Worm (Caenorhabditis elegans) whole organism, young adult: ENCODE measurements around the gene ZK792.12.

ENCODE experiments used
- F39B2.1 ChIP-seq: fragments of 200-800 bp; sonication (Bioruptor generic); IDR thresholded peaks from 2 replicates; pipeline ENCODE4 v1.3.6; 2022; ENCODE audit warnings: missing genetic modification reagents, missing genetic modification characterization, missing compliant biosample characterization
- K11D2.4 ChIP-seq: fragments of 200-800 bp; sonication (Bioruptor generic); IDR thresholded peaks from 2 replicates; pipeline ENCODE4 v1.3.6; 2022; ENCODE audit warnings: missing genetic modification reagents, missing genetic modification characterization, missing compliant biosample characterization
- ama-1 ChIP-seq, 3 experiments: fragments of 150-350 bp in 1 of 3; sonication (generic microtip) in 2 of 3; optimal IDR thresholded peaks; 2 replicates each; lab custom pipeline; 2014 to 2018; ENCODE audit warnings: missing biosample characterization in 2 of 3, missing genetic modification characterization in 2 of 3, missing genetic modification reagents in 2 of 3
- attf-5 ChIP-seq: fragments of 200-800 bp; sonication (Bioruptor generic); optimal IDR thresholded peaks from 2 replicates; lab custom pipeline; 2018; ENCODE audit warnings: mild to moderate bottlenecking, missing genetic modification characterization, missing compliant biosample characterization
- ceh-58 ChIP-seq: fragments of 200-800 bp; sonication (Bioruptor generic); IDR thresholded peaks from 2 replicates; pipeline ENCODE4 v1.3.6; 2022; ENCODE audit warnings: missing genetic modification characterization, missing compliant biosample characterization
- nfya-1 ChIP-seq: sonication (generic microtip); optimal IDR thresholded peaks from 2 replicates; lab custom pipeline; 2017; ENCODE audit warnings: antibody characterized with exemption, missing compliant biosample characterization, missing genetic modification characterization, borderline replicate concordance; ENCODE audit not compliant: insufficient read depth
- nhr-120 ChIP-seq: fragments of 200-800 bp; sonication (Bioruptor generic); IDR thresholded peaks from 2 replicates; pipeline ENCODE4 v1.3.6; 2022; ENCODE audit warnings: missing genetic modification characterization, missing compliant biosample characterization
- snpc-4 ChIP-seq, 5 experiments: fragments of 150-350 bp in 1 of 5; sonication (generic microtip) in 4 of 5; optimal IDR thresholded peaks; 2 replicates each; lab custom pipeline; 2014 to 2018; ENCODE audit warnings: missing genetic modification characterization in 5 of 5, missing biosample characterization in 3 of 5, antibody characterized with exemption in 2 of 5, mild to moderate bottlenecking in 2 of 5, missing compliant biosample characterization in 2 of 5, missing genotype in 2 of 5, moderate library complexity in 2 of 5, missing genetic modification reagents in 1 of 5

DNA sequence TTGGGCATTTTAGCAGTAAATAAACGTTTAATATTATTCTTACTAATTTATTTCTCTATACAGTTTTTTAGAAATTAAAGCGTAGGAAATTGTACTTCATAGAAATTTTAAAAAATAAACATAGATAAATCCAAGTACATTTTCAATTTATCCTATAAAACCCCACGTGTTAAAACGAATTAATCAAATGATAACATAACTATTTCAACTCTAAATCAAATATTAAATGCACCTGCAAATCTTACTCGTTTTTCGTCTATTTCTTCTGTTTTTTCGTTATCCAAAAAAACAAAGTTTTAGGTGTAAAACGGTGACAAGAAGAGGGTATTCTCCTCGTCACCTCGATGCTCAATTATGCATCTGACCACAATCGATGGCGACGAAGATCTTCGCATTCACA is 41.4 kb downstream of the ZK792.12 start, which contains the start of gene K01A6.6:
- TF ChIP-seq snpc-4 (GFP tag; optimal IDR thresholded peaks at IDR 0.05; lab: Kevin White, UChicago) (no peak), snpc-4 (tag; optimal IDR thresholded peaks at IDR 0.05; lab: Kevin White, UChicago) (no peak), attf-5 (GFP tag; lab: Kevin White, UChicago) (no peak), ama-1 (optimal IDR thresholded peaks at IDR 0.05; lab: Kevin White, UChicago) (no peak), ama-1 (GFP tag; optimal IDR thresholded peaks at IDR 0.05; lab: Kevin White, UChicago) (no peak), K11D2.4 (GFP tag; lab: Robert Waterston, UW) (no peak), nhr-120 (GFP tag; lab: Robert Waterston, UW) (no peak), ceh-58 (no peak), nfya-1 (tag; lab: Kevin White, UChicago) (no peak), F39B2.1 (GFP tag; lab: Robert Waterston, UW) (no peak)
